Worm (Caenorhabditis elegans): Measurements from ENCODE around the gene T01D1.8.
A peak's percentile ranks its signal among the peaks of the same experiment; 100 is the strongest.

The T01D1.8 gene

DNA sequence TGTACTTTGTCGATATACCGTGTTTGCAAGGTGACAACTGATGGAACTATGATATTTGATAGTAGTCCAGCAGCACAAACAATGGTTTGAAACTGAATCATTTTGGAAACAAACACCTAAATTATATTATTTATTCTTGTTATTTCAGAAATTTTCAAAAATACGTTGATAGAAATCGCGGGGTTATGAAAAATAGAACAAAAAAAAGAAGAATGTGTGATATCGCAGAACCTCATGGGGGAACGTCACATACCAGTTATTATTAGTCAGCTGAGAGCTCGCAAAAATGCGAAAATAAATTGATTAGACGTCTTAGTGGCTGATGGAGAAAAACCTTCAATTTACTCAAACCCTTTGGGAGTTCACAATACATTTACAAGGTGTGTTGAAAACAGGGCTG is 2.4 kb downstream of the T01D1.8 start, which contains the start of gene T01D1.5:
Gene T01D1.5 (minus strand): TSS at position 101 of the 400 bp plus-strand sequence.
- TF ChIP-seq aha-1 (tag) (peak; percentile 38), hif-1 (tag; optimal IDR thresholded peaks at IDR 0.05) (no peak)

DNA sequence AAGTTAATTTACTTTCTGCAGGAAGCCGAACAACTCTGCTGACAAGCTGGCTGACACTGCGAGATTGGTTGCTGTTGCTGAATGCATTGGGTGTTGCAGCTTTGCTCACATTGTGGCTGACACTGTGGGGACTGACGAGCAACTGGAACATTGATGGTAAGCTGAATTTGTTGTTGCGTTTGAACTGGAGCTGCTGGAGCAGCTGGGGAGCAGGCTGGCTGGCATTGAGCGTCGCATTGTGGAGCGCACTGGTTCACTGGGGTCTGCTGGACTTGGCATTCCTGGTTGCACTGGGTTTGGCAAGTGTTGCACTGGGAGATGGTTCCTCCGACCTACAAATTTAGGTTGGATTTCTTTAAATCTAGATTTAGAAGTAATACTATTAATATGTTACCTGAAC is 6.0 kb downstream of the T01D1.8 start:
- TF ChIP-seq lir-3 (tag; optimal IDR thresholded peaks at IDR 0.05) (no peak), set-16 (GFP tag; IDR thresholded peaks at IDR 0.05) (peak; percentile 52; the same call in 1 of the 2 replicates), aha-1 (tag) (peak; percentile 13), mdt-29 (GFP tag; IDR thresholded peaks at IDR 0.05) (no peak)

DNA sequence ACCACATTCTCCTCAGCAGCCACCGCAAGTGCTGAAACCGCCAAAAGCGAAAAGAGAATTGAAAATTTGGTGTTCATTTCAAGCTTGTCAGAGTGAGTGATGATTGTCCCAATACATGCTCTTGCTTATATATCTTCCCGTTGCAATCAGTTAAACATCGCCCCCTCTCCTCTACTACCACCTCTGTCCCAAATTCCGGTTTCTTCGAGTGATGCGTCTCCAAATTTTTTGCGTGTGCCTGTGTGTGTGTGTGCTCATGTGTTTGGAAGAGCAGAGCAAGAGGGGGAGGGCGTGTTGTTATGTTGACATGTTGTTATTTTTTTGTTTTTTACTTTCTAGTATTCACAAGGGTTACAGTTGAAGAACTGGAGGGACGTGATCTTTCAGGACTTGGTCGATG is 7.9 kb downstream of the T01D1.8 start, which contains the start of gene abu-11:
Gene abu-11 (minus strand): TSS at position 101 of the 400 bp plus-strand sequence.
- no peak for TF ChIP-seq unc-130 (GFP tag; optimal IDR thresholded peaks at IDR 0.05)
- no peak for TF ChIP-seq ama-1 (optimal IDR thresholded peaks at IDR 0.05)
- no peak for TF ChIP-seq saeg-2 (GFP tag; IDR thresholded peaks at IDR 0.05)
- TF ChIP-seq lin-1 (GFP tag; IDR thresholded peaks at IDR 0.05), result no peak
- no peak for TF ChIP-seq zfp-3 (GFP tag; conservative IDR thresholded peaks at IDR 0.05)
- TF ChIP-seq lin-15B (tag; optimal IDR thresholded peaks at IDR 0.05), result no peak
- no peak for TF ChIP-seq arid-1 (GFP tag; conservative IDR thresholded peaks at IDR 0.05)
- no peak for TF ChIP-seq snpc-4 (tag; optimal IDR thresholded peaks at IDR 0.05)
- TF ChIP-seq set-16 (GFP tag; IDR thresholded peaks at IDR 0.05), result no peak
- TF ChIP-seq nhr-6 (tag; optimal IDR thresholded peaks at IDR 0.05), result no peak
- no peak for TF ChIP-seq aha-1 (tag)

DNA sequence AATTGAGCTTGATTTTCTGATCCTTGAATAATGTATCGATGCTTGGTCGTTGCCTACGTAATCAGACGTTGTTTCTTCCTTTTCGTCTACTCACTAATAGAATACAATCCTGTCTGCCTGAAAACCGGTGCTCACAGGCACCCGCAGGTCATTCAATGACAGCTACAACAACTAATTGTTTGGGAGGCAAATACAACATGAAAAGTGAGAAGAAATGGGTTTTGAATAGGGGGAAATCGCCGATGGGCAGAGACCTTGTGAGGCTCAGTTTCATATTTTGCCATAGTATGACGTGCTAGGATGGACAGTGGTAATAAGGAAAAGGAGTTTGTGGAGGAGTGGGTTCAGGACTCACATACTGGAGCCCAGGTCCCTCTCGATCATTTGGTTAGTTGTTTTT is 10.1 kb downstream of the T01D1.8 start, which contains the start of gene chs-2:
Gene chs-2 (plus strand): TSS at position 301 of the 400 bp plus-strand sequence.
- TF ChIP-seq tra-1 (GFP tag; IDR thresholded peaks at IDR 0.05) (no peak), pha-4 (GFP tag; IDR thresholded peaks at IDR 0.05) (no peak), pha-4 (tag; optimal IDR thresholded peaks at IDR 0.05) (no peak), pqm-1 (tag; optimal IDR thresholded peaks at IDR 0.05) (no peak), dmd-6 (GFP tag; IDR thresholded peaks at IDR 0.05) (no peak), attf-4 (tag; optimal IDR thresholded peaks at IDR 0.05) (no peak), lir-3 (tag; optimal IDR thresholded peaks at IDR 0.05) (no peak), dmd-9 (GFP tag; IDR thresholded peaks at IDR 0.05) (no peak), spr-3 (GFP tag; optimal IDR thresholded peaks at IDR 0.05) (no peak), ceh-28 (tag; optimal IDR thresholded peaks at IDR 0.05) (no peak), F44E2.7 (GFP tag; IDR thresholded peaks at IDR 0.05) (no peak), madf-5 (GFP tag; IDR thresholded peaks at IDR 0.05) (no peak), unc-130 (GFP tag; optimal IDR thresholded peaks at IDR 0.05) (no peak), dve-1 (tag; optimal IDR thresholded peaks at IDR 0.05; ENCODE audit: insufficient read depth) (no peak), rbr-2 (tag; optimal IDR thresholded peaks at IDR 0.05) (no peak), lin-29 (GFP tag; IDR thresholded peaks at IDR 0.05) (no peak), sdz-12 (GFP tag; optimal IDR thresholded peaks at IDR 0.05) (no peak), ceh-44 (GFP tag; IDR thresholded peaks at IDR 0.05) (no peak), skn-1 (tag; optimal IDR thresholded peaks at IDR 0.05) (no peak), lin-15B (tag; optimal IDR thresholded peaks at IDR 0.05) (no peak)

DNA sequence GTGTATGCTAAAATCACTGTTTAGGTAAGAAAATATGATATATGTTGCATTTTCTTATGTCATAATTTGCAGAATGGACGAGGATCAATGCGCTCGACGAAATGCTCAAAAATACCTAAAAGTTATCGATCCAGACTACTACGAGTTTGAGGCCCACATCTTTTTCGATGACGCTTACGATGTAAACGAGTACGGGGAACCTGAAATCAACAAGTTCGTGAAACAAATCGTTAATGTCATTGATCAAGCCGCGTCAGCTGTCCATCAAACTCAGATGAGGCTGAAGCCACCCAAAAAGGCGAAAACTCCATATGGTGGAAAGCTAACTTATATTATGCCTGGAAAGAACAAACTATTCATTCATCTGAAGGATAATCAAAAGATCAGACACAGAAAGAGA is 21.6 kb downstream of the T01D1.8 start:
- TF ChIP-seq jun-1 (tag; optimal IDR thresholded peaks at IDR 0.05), result no peak
- no peak for TF ChIP-seq Y105C5A.15 (GFP tag; IDR thresholded peaks at IDR 0.05)
- no peak for TF ChIP-seq F44E2.7 (GFP tag; IDR thresholded peaks at IDR 0.05)
- no peak for TF ChIP-seq nhr-25 (tag; optimal IDR thresholded peaks at IDR 0.05; ENCODE audit: borderline replicate concordance, insufficient read depth)
- TF ChIP-seq mep-1 (tag; optimal IDR thresholded peaks at IDR 0.05), result no peak
- no peak for TF ChIP-seq lin-1 (GFP tag; IDR thresholded peaks at IDR 0.05)
- peak; percentile 92 for TF ChIP-seq aha-1 (tag)

Data from whole organism, L4 larva.